Fruit fly (Drosophila melanogaster) whole organism, embryonic: Measurements from ENCODE around the gene CG9706.

ENCODE experiments used
- Atf-2 ChIP-seq: fragments of 200-800 bp; sonication (Bioruptor generic); optimal IDR thresholded peaks from 2 replicates; lab custom pipeline; 2016; ENCODE audit warnings: missing biosample characterization, missing genetic modification characterization
- Blimp-1 ChIP-seq: fragments of 200-800 bp; sonication (Bioruptor generic); optimal IDR thresholded peaks from 3 replicates; lab custom pipeline; 2018; ENCODE audit warnings: missing biosample characterization, missing genetic modification characterization, mild to moderate bottlenecking, moderate library complexity, missing genetic modification reagents
- CG10543 ChIP-seq: fragments of 200-800 bp; sonication (Bioruptor generic); optimal IDR thresholded peaks from 3 replicates; lab custom pipeline; 2017; ENCODE audit warnings: missing biosample characterization, mild to moderate bottlenecking, missing genetic modification characterization, moderate library complexity
- CG12104 ChIP-seq: fragments of 200-800 bp; sonication (Bioruptor generic); optimal IDR thresholded peaks from 3 replicates; lab custom pipeline; 2016; ENCODE audit warnings: missing biosample characterization, missing genetic modification characterization
- CG14667 ChIP-seq: fragments of 200-800 bp; sonication (Bioruptor generic); IDR thresholded peaks from 2 replicates; pipeline ENCODE4 v1.3.6; 2022; ENCODE audit warnings: missing biosample characterization, missing genetic modification characterization
- CG15514 ChIP-seq: fragments of 200-800 bp; sonication (Bioruptor generic); optimal IDR thresholded peaks from 3 replicates; lab custom pipeline; 2017; ENCODE audit warnings: missing biosample characterization, missing genetic modification characterization, mild to moderate bottlenecking, moderate library complexity, missing genetic modification reagents
- CG18262 ChIP-seq: fragments of 200-800 bp; optimal IDR thresholded peaks from 3 replicates; lab custom pipeline; 2019; ENCODE audit warnings: missing biosample characterization, mild to moderate bottlenecking, missing genetic modification characterization, moderate library complexity
- CG18599 ChIP-seq: fragments of 200-800 bp; sonication (Bioruptor generic); optimal IDR thresholded peaks from 3 replicates; lab custom pipeline; 2017; ENCODE audit warnings: missing biosample characterization, missing genetic modification characterization, mild to moderate bottlenecking, moderate library complexity, missing genetic modification reagents
- CG18764 ChIP-seq: fragments of 200-800 bp; sonication (Bioruptor generic); optimal IDR thresholded peaks from 3 replicates; lab custom pipeline; 2016; ENCODE audit warnings: missing biosample characterization, missing genetic modification characterization
- CG2120 ChIP-seq: fragments of 200-800 bp; sonication (Bioruptor generic); optimal IDR thresholded peaks from 3 replicates; lab custom pipeline; 2016; ENCODE audit warnings: missing biosample characterization, missing genetic modification characterization
- CG2712 ChIP-seq: fragments of 200-800 bp; optimal IDR thresholded peaks from 3 replicates; lab custom pipeline; 2019; ENCODE audit warnings: missing biosample characterization, mild to moderate bottlenecking, missing genetic modification characterization, moderate library complexity
- CG33213 ChIP-seq: fragments of 200-800 bp; sonication (Bioruptor generic); optimal IDR thresholded peaks from 3 replicates; lab custom pipeline; 2016; ENCODE audit warnings: missing biosample characterization, missing genetic modification characterization
- CG5245 ChIP-seq: fragments of 200-800 bp; sonication (Bioruptor generic); optimal IDR thresholded peaks from 3 replicates; lab custom pipeline; 2016; ENCODE audit warnings: missing biosample characterization, missing genetic modification characterization
- CG6254 ChIP-seq: fragments of 200-800 bp; sonication (Bioruptor generic); optimal IDR thresholded peaks from 3 replicates; lab custom pipeline; 2017; ENCODE audit warnings: mild to moderate bottlenecking, missing biosample characterization, missing genetic modification reagents, missing genetic modification characterization
- CG8924 ChIP-seq: fragments of 200-800 bp; optimal IDR thresholded peaks from 3 replicates; lab custom pipeline; 2019; ENCODE audit warnings: missing biosample characterization, mild to moderate bottlenecking, missing genetic modification characterization, moderate library complexity
- CG9437 ChIP-seq: fragments of 200-800 bp; sonication (Bioruptor generic); optimal IDR thresholded peaks from 2 replicates; lab custom pipeline; 2018; ENCODE audit warnings: missing biosample characterization, mild to moderate bottlenecking, missing genetic modification characterization
- Chrac-16 ChIP-seq: fragments of 200-800 bp; sonication (Bioruptor generic); optimal IDR thresholded peaks from 3 replicates; lab custom pipeline; 2016; ENCODE audit warnings: missing biosample characterization, missing genetic modification characterization
- D ChIP-seq, 2 experiments: fragments of 200-800 bp in 1 of 2; fragments of >200 bp in 1 of 2; sonication (Bioruptor generic) in 1 of 2; optimal IDR thresholded peaks; 2 replicates in 1 of 2; 3 replicates in 1 of 2; lab custom pipeline; 2017; ENCODE audit warnings: mild to moderate bottlenecking in 1 of 2, missing biosample characterization in 1 of 2, missing genetic modification characterization in 1 of 2, missing genetic modification reagents in 1 of 2
- D19A ChIP-seq: fragments of 200-800 bp; optimal IDR thresholded peaks from 3 replicates; lab custom pipeline; 2019; ENCODE audit warnings: missing biosample characterization, mild to moderate bottlenecking, missing genetic modification characterization, moderate library complexity
- D19B ChIP-seq: fragments of 200-800 bp; sonication (Bioruptor generic); optimal IDR thresholded peaks from 2 replicates; lab custom pipeline; 2017; ENCODE audit warnings: missing biosample characterization, mild to moderate bottlenecking, missing genetic modification characterization
- Eip74EF ChIP-seq, 2 experiments: fragments of 200-800 bp in 1 of 2; fragments of >200 bp in 1 of 2; sonication (Bioruptor generic) in 1 of 2; optimal IDR thresholded peaks; 2 replicates each; lab custom pipeline; 2017 to 2019; ENCODE audit warnings: missing biosample characterization in 2 of 2, missing genetic modification characterization in 2 of 2, mild to moderate bottlenecking in 1 of 2, moderate library complexity in 1 of 2
- Ets65A ChIP-seq: fragments of 200-800 bp; sonication (Bioruptor generic); peaks from one replicate; lab custom pipeline; 2016; ENCODE audit warnings: missing biosample characterization, missing genetic modification characterization
- Meics ChIP-seq: fragments of 200-800 bp; sonication (Bioruptor generic); optimal IDR thresholded peaks from 2 replicates; lab custom pipeline; 2017; ENCODE audit warnings: missing biosample characterization, mild to moderate bottlenecking, missing genetic modification characterization
- Oli ChIP-seq: fragments of 200-800 bp; sonication (Bioruptor generic); optimal IDR thresholded peaks from 2 replicates; lab custom pipeline; 2018; ENCODE audit warnings: missing biosample characterization, mild to moderate bottlenecking, missing genetic modification characterization, moderate library complexity
- Optix ChIP-seq: fragments of 200-800 bp; sonication (Bioruptor generic); IDR thresholded peaks from 3 replicates; pipeline ENCODE4 v1.3.6; 2022; ENCODE audit warnings: missing biosample characterization, missing genetic modification characterization
- Sox102F ChIP-seq: fragments of 200-800 bp; sonication (Bioruptor generic); optimal IDR thresholded peaks from 2 replicates; lab custom pipeline; 2018; ENCODE audit warnings: missing biosample characterization, mild to moderate bottlenecking, missing genetic modification characterization, moderate library complexity
- Spps ChIP-seq: fragments of 200-800 bp; sonication (Bioruptor generic); optimal IDR thresholded peaks from 2 replicates; lab custom pipeline; 2018; ENCODE audit warnings: missing biosample characterization, mild to moderate bottlenecking, missing genetic modification characterization
- Usf ChIP-seq: fragments of 200-800 bp; sonication (Bioruptor generic); optimal IDR thresholded peaks from 2 replicates; lab custom pipeline; 2017; ENCODE audit warnings: missing genotype, missing biosample characterization, missing genetic modification characterization
- az2 ChIP-seq: fragments of 200-800 bp; sonication (Bioruptor generic); optimal IDR thresholded peaks from 3 replicates; lab custom pipeline; 2016; ENCODE audit warnings: missing biosample characterization, missing genetic modification characterization
- caup ChIP-seq: fragments of 200-800 bp; sonication (Bioruptor generic); optimal IDR thresholded peaks from 3 replicates; lab custom pipeline; 2017; ENCODE audit warnings: missing biosample characterization, mild to moderate bottlenecking, missing genetic modification characterization, moderate library complexity; ENCODE audit not compliant: severe bottlenecking
- cg ChIP-seq: fragments of 200-800 bp; sonication (Bioruptor generic); optimal IDR thresholded peaks from 3 replicates; lab custom pipeline; 2019; ENCODE audit warnings: missing biosample characterization, mild to moderate bottlenecking, missing genetic modification characterization, moderate library complexity
- ci ChIP-seq: fragments of 200-800 bp; sonication (Bioruptor generic); IDR thresholded peaks from 3 replicates; pipeline ENCODE4 v1.3.6; 2022; ENCODE audit warnings: missing biosample characterization, missing genetic modification characterization
- cwo ChIP-seq: fragments of 200-800 bp; sonication (Bioruptor generic); optimal IDR thresholded peaks from 3 replicates; lab custom pipeline; 2017; ENCODE audit warnings: missing biosample characterization, missing genetic modification characterization, mild to moderate bottlenecking, moderate library complexity, missing genetic modification reagents
- dysf ChIP-seq: fragments of 200-800 bp; sonication (Bioruptor generic); IDR thresholded peaks from 3 replicates; pipeline ENCODE4 v1.3.6; 2022; ENCODE audit warnings: missing biosample characterization, missing genetic modification characterization
- h ChIP-seq: fragments of >200 bp; optimal IDR thresholded peaks from 2 replicates; lab custom pipeline; 2017
- lola ChIP-seq, 3 experiments: fragments of >200 bp in 2 of 3; fragments of 200-800 bp in 1 of 3; sonication (Bioruptor generic) in 1 of 3; optimal IDR thresholded peaks; 2 replicates each; lab custom pipeline; 2017 to 2019; ENCODE audit warnings: missing biosample characterization in 3 of 3, missing genetic modification characterization in 3 of 3, mild to moderate bottlenecking in 1 of 3, moderate library complexity in 1 of 3
- nom ChIP-seq: fragments of 200-800 bp; sonication (Bioruptor generic); optimal IDR thresholded peaks from 2 replicates; lab custom pipeline; 2017; ENCODE audit warnings: missing biosample characterization, missing genetic modification characterization, mild to moderate bottlenecking, moderate library complexity, missing genetic modification reagents
- phol ChIP-seq: fragments of 200-800 bp; sonication (Bioruptor generic); optimal IDR thresholded peaks from 3 replicates; lab custom pipeline; 2018; ENCODE audit warnings: missing biosample characterization, mild to moderate bottlenecking, missing genetic modification characterization, moderate library complexity
- schlank ChIP-seq: fragments of 200-800 bp; sonication (Bioruptor generic); optimal IDR thresholded peaks from 2 replicates; lab custom pipeline; 2018; ENCODE audit warnings: missing biosample characterization, mild to moderate bottlenecking, missing genetic modification characterization
- sens ChIP-seq: fragments of 200-800 bp; sonication (Bioruptor generic); peaks from one replicate; lab custom pipeline; 2016; ENCODE audit warnings: missing biosample characterization, missing genetic modification characterization
- shn ChIP-seq: fragments of 200-800 bp; sonication (Bioruptor generic); optimal IDR thresholded peaks from 3 replicates; lab custom pipeline; 2016; ENCODE audit warnings: missing biosample characterization, missing genetic modification characterization
- stc ChIP-seq: fragments of 200-800 bp; sonication (Bioruptor generic); IDR thresholded peaks from 2 replicates; pipeline ENCODE4 v1.3.6; 2022; ENCODE audit warnings: missing biosample characterization, missing genetic modification characterization
- tin ChIP-seq: fragments of 200-800 bp; sonication (Bioruptor generic); optimal IDR thresholded peaks from 3 replicates; lab custom pipeline; 2016; ENCODE audit warnings: missing biosample characterization, missing genetic modification characterization
- wek ChIP-seq: fragments of 200-800 bp; sonication (Bioruptor generic); optimal IDR thresholded peaks from 3 replicates; lab custom pipeline; 2018; ENCODE audit warnings: missing biosample characterization, mild to moderate bottlenecking, missing genetic modification characterization, moderate library complexity
- z ChIP-seq: fragments of 200-800 bp; sonication (Bioruptor generic); IDR thresholded peaks from 3 replicates; pipeline ENCODE4 v1.3.6; 2022; ENCODE audit warnings: missing biosample characterization, missing genetic modification characterization
- zen ChIP-seq: fragments of 200-800 bp; sonication (Bioruptor generic); optimal IDR thresholded peaks from 3 replicates; lab custom pipeline; 2018; ENCODE audit warnings: missing biosample characterization, mild to moderate bottlenecking, missing genetic modification characterization, moderate library complexity

The CG9706 gene

dm6 chr3L:16801499-16802452 lies 19.0 kb downstream of the CG9706 start (continued):
- TF ChIP-seq CG33213 (GFP tag; lab: Kevin White, UChicago): no peak
- TF ChIP-seq az2: peak; percentile 59
- peak in 1 of 3 experiments; percentile 64 for TF ChIP-seq lola (GFP tag; optimal IDR thresholded peaks at IDR 0.05; lab: Kevin White, UChicago)
- TF ChIP-seq CG2120 (GFP tag; lab: Kevin White, UChicago): peak; percentile 75
- no peak for TF ChIP-seq cg (GFP tag; lab: Kevin White, UChicago)
- TF ChIP-seq CG8924 (tag; lab: Kevin White, UChicago): peak; percentile 46
- TF ChIP-seq D19B (GFP tag; lab: Kevin White, UChicago): peak; percentile 97
- TF ChIP-seq tin (GFP tag; lab: Kevin White, UChicago): peak; percentile 46
- no peak for TF ChIP-seq z (GFP tag; lab: Robert Waterston, UW)
- TF ChIP-seq D19A (tag; lab: Kevin White, UChicago): peak; percentile 42
- peak; percentile 43 for TF ChIP-seq Chrac-16
- TF ChIP-seq CG15514 (GFP tag; lab: Kevin White, UChicago): peak; percentile 81
- no peak for TF ChIP-seq CG14667 (GFP tag; lab: Robert Waterston, UW)
- TF ChIP-seq Atf-2 (GFP tag; lab: Kevin White, UChicago): peak; percentile 20
- 0 out of 3 replicates have a peak, but pooled peaks have one; percentile 14 for TF ChIP-seq Optix (GFP tag; lab: Robert Waterston, UW)
- peak; percentile 56 for TF ChIP-seq Meics (GFP tag; lab: Kevin White, UChicago)
- TF ChIP-seq CG2712 (tag; lab: Kevin White, UChicago): peak; percentile 73
- peak; percentile 62 for TF ChIP-seq CG18262 (tag; lab: Kevin White, UChicago)
- peak; percentile 5 for TF ChIP-seq shn (GFP tag; lab: Kevin White, UChicago)
- peak in 1 of 2 experiments; percentile 21 for TF ChIP-seq Eip74EF (GFP tag; optimal IDR thresholded peaks at IDR 0.05; lab: Kevin White, UChicago)
- peak; percentile 70 for TF ChIP-seq phol (tag; lab: Kevin White, UChicago)
- TF ChIP-seq CG9437 (GFP tag; lab: Kevin White, UChicago): peak; percentile 48
- TF ChIP-seq CG6254 (GFP tag; lab: Kevin White, UChicago): peak; percentile 0
- peak; percentile 1 for TF ChIP-seq CG18764 (GFP tag; lab: Kevin White, UChicago)
- peak; percentile 37 for TF ChIP-seq Spps (tag; lab: Kevin White, UChicago)
- TF ChIP-seq dysf: peak; percentile 67
- peak; percentile 26; the same call in 1 of the 2 replicates for TF ChIP-seq stc (GFP tag; lab: Robert Waterston, UW)
- TF ChIP-seq wek (GFP tag; lab: Kevin White, UChicago): no peak
- TF ChIP-seq Blimp-1 (GFP tag; lab: Kevin White, UChicago): peak; percentile 73
- peak; percentile 39 for TF ChIP-seq caup (GFP tag; lab: Kevin White, UChicago)
- TF ChIP-seq h: no peak
- TF ChIP-seq CG5245 (GFP tag; lab: Kevin White, UChicago): peak; percentile 53
- peak; percentile 92 for TF ChIP-seq sens (GFP tag; lab: Kevin White, UChicago)
- no peak for TF ChIP-seq D (optimal IDR thresholded peaks at IDR 0.05; lab: Kevin White, UChicago)
- peak; percentile 71 for TF ChIP-seq D (GFP tag; optimal IDR thresholded peaks at IDR 0.05; lab: Kevin White, UChicago)
- TF ChIP-seq Usf (GFP tag; lab: Kevin White, UChicago): peak; percentile 22
- TF ChIP-seq ci (GFP tag; lab: Robert Waterston, UW): no peak
- TF ChIP-seq Sox102F (GFP tag; lab: Kevin White, UChicago): peak; percentile 60
- peak; percentile 65 for TF ChIP-seq CG18599 (GFP tag; lab: Kevin White, UChicago)
- no peak for TF ChIP-seq schlank (tag; lab: Kevin White, UChicago)
- peak; percentile 87 for TF ChIP-seq nom
- peak; percentile 54 for TF ChIP-seq zen
- TF ChIP-seq CG10543: peak; percentile 6
- no peak for TF ChIP-seq CG12104
- peak; percentile 70 for TF ChIP-seq Oli (tag; lab: Kevin White, UChicago)
- peak; percentile 80 for TF ChIP-seq Ets65A (GFP tag; lab: Kevin White, UChicago)
- peak; percentile 87 for TF ChIP-seq cwo
